Worm (Caenorhabditis elegans) whole organism, L4 larva: ENCODE measurements around the gene spp-5.

Source experiments
- D1046.2 ChIP-seq: fragments of 200-800 bp; sonication (Bioruptor generic); IDR thresholded peaks from 2 replicates; pipeline ENCODE4 v1.3.6; 2022; ENCODE audit warnings: missing genetic modification characterization, missing compliant biosample characterization
- F10B5.3 ChIP-seq: sonication (generic microtip); optimal IDR thresholded peaks from 2 replicates; lab custom pipeline; 2016; ENCODE audit warnings: mild to moderate bottlenecking, missing genetic modification characterization, missing compliant biosample characterization
- F37D6.2 ChIP-seq: sonication (generic microtip); optimal IDR thresholded peaks from 2 replicates; lab custom pipeline; 2016; ENCODE audit warnings: mild to moderate bottlenecking, missing genetic modification characterization, missing compliant biosample characterization
- F44E2.7 ChIP-seq: fragments of 200-800 bp; sonication (Bioruptor generic); IDR thresholded peaks from 2 replicates; pipeline ENCODE4 v2.1.2; 2022; ENCODE audit warnings: missing genetic modification characterization, missing compliant biosample characterization
- F49E8.2 ChIP-seq: sonication (generic microtip); optimal IDR thresholded peaks from 2 replicates; lab custom pipeline; 2016; ENCODE audit warnings: missing compliant biosample characterization, mild to moderate bottlenecking, missing genetic modification characterization, borderline replicate concordance
- Y48G9A.11 ChIP-seq: fragments of 200-800 bp; sonication (Bioruptor generic); IDR thresholded peaks from 2 replicates; pipeline ENCODE4 v1.3.6; 2022; ENCODE audit warnings: missing genetic modification reagents, missing genetic modification characterization, missing compliant biosample characterization
- ama-1 ChIP-seq: fragments of 150-350 bp; optimal IDR thresholded peaks from 2 replicates; lab custom pipeline; 2014; ENCODE audit warnings: inconsistent platforms, mixed read lengths
- arid-1 ChIP-seq: fragments of 200-800 bp; sonication (Bioruptor generic); conservative IDR thresholded peaks from 2 replicates; pipeline ENCODE4 v1.3.6; 2022; ENCODE audit warnings: missing genetic modification reagents, missing genetic modification characterization, missing compliant biosample characterization
- ceh-20 ChIP-seq: fragments of 200-800 bp; sonication (Bioruptor generic); IDR thresholded peaks from 2 replicates; pipeline ENCODE4 v1.3.6; 2022; ENCODE audit warnings: missing genetic modification reagents, missing genetic modification characterization, missing compliant biosample characterization
- ceh-28 ChIP-seq: fragments of 150-350 bp; optimal IDR thresholded peaks from 2 replicates; lab custom pipeline; 2014; ENCODE audit warnings: missing biosample characterization, missing genetic modification reagents, missing genetic modification characterization
- ceh-32 ChIP-seq: sonication (generic microtip); optimal IDR thresholded peaks from 2 replicates; lab custom pipeline; 2016; ENCODE audit warnings: mild to moderate bottlenecking, missing genetic modification characterization, missing compliant biosample characterization; ENCODE audit not compliant: poor library complexity
- ceh-44 ChIP-seq: fragments of 200-800 bp; sonication (Bioruptor generic); IDR thresholded peaks from 2 replicates; pipeline ENCODE4 v1.3.6; 2022; ENCODE audit warnings: missing genetic modification reagents, missing genetic modification characterization, missing compliant biosample characterization
- ces-1 ChIP-seq: fragments of 150-350 bp; sonication (generic microtip); optimal IDR thresholded peaks from 4 replicates; lab custom pipeline; 2014; ENCODE audit warnings: missing biosample characterization, missing genetic modification reagents, missing genetic modification characterization
- cey-2 ChIP-seq: sonication (generic microtip); optimal IDR thresholded peaks from 3 replicates; lab custom pipeline; 2017; ENCODE audit warnings: missing genetic modification characterization, mild to moderate bottlenecking, missing compliant biosample characterization, antibody characterized with exemption, borderline replicate concordance; ENCODE audit not compliant: insufficient read depth
- ctbp-1 ChIP-seq: fragments of 200-800 bp; sonication (Bioruptor generic); IDR thresholded peaks from 2 replicates; pipeline ENCODE4 v1.3.6; 2022; ENCODE audit warnings: missing genetic modification reagents, missing genetic modification characterization, missing compliant biosample characterization
- dmd-6 ChIP-seq: fragments of 200-800 bp; sonication (Bioruptor generic); IDR thresholded peaks from 2 replicates; pipeline ENCODE4 v1.3.6; 2022; ENCODE audit warnings: missing genetic modification reagents, missing genetic modification characterization, missing compliant biosample characterization
- dmd-8 ChIP-seq: fragments of 200-800 bp; sonication (Bioruptor generic); IDR thresholded peaks from 2 replicates; pipeline ENCODE4 v1.3.6; 2022; ENCODE audit warnings: missing genetic modification characterization, missing compliant biosample characterization
- duxl-1 ChIP-seq: sonication (generic microtip); optimal IDR thresholded peaks from 2 replicates; lab custom pipeline; 2016; ENCODE audit warnings: mild to moderate bottlenecking, missing genetic modification characterization, moderate library complexity, missing compliant biosample characterization; ENCODE audit not compliant: poor library complexity
- dve-1 ChIP-seq: sonication (generic microtip); optimal IDR thresholded peaks from 2 replicates; lab custom pipeline; 2017; ENCODE audit warnings: antibody characterized with exemption, mild to moderate bottlenecking, missing genetic modification characterization, missing compliant biosample characterization; ENCODE audit not compliant: insufficient read depth
- egl-43 ChIP-seq: fragments of 200-800 bp; sonication (Bioruptor generic); IDR thresholded peaks from 2 replicates; pipeline ENCODE4 v1.3.6; 2022; ENCODE audit warnings: missing genetic modification reagents, missing genetic modification characterization, missing compliant biosample characterization
- gei-8 ChIP-seq: fragments of 200-800 bp; sonication (Bioruptor generic); optimal IDR thresholded peaks from 2 replicates; lab custom pipeline; 2018; ENCODE audit warnings: mild to moderate bottlenecking, missing genetic modification characterization, missing compliant biosample characterization
- hif-1 ChIP-seq, 2 experiments: sonication (generic microtip); optimal IDR thresholded peaks; 2 replicates each; lab custom pipeline; 2016 to 2017; ENCODE audit warnings: missing compliant biosample characterization in 2 of 2, missing genetic modification characterization in 2 of 2, missing genetic modification reagents in 2 of 2, missing genotype in 2 of 2, mild to moderate bottlenecking in 1 of 2
- hlh-11 ChIP-seq: fragments of 200-800 bp; sonication (Bioruptor generic); optimal IDR thresholded peaks from 2 replicates; lab custom pipeline; 2018; ENCODE audit warnings: mild to moderate bottlenecking, missing genetic modification characterization, missing compliant biosample characterization
- hlh-30 ChIP-seq: sonication (generic microtip); optimal IDR thresholded peaks from 2 replicates; lab custom pipeline; 2017; ENCODE audit warnings: antibody characterized with exemption, mild to moderate bottlenecking, missing genetic modification characterization, missing compliant biosample characterization; ENCODE audit not compliant: insufficient read depth
- hmg-1.1 ChIP-seq: fragments of 200-800 bp; sonication (Bioruptor generic); IDR thresholded peaks from 2 replicates; pipeline ENCODE4 v1.3.6; 2022; ENCODE audit warnings: missing genetic modification reagents, missing genetic modification characterization, missing compliant biosample characterization
- lin-13 ChIP-seq: fragments of 150-350 bp; optimal IDR thresholded peaks from 2 replicates; lab custom pipeline; 2014; ENCODE audit warnings: missing biosample characterization, missing genetic modification reagents, missing genetic modification characterization
- lin-39 ChIP-seq: fragments of 150-350 bp; optimal IDR thresholded peaks from 2 replicates; lab custom pipeline; 2014; ENCODE audit warnings: missing biosample characterization, missing genetic modification reagents, missing genetic modification characterization
- madf-9 ChIP-seq: fragments of 200-800 bp; sonication (Bioruptor generic); conservative IDR thresholded peaks from 2 replicates; pipeline ENCODE4 v1.3.6; 2022; ENCODE audit warnings: missing genetic modification reagents, missing genetic modification characterization, missing compliant biosample characterization
- mdl-1 ChIP-seq, 2 experiments: fragments of 150-350 bp in 1 of 2; sonication (generic microtip) in 1 of 2; optimal IDR thresholded peaks; 2 replicates each; lab custom pipeline; 2014 to 2017; ENCODE audit warnings: missing biosample characterization in 2 of 2, missing genetic modification characterization in 2 of 2
- mep-1 ChIP-seq: fragments of 150-350 bp; sonication (generic microtip); optimal IDR thresholded peaks from 3 replicates; lab custom pipeline; 2014; ENCODE audit warnings: missing biosample characterization, missing genetic modification characterization
- mxl-2 ChIP-seq: fragments of 200-800 bp; sonication (Bioruptor generic); conservative IDR thresholded peaks from 2 replicates; pipeline ENCODE4 v1.3.6; 2022; ENCODE audit warnings: missing genetic modification reagents, missing genetic modification characterization, missing compliant biosample characterization
- nhr-237 ChIP-seq: sonication (generic microtip); optimal IDR thresholded peaks from 2 replicates; lab custom pipeline; 2017; ENCODE audit warnings: missing biosample characterization, missing genetic modification characterization
- nhr-41 ChIP-seq: fragments of 200-800 bp; sonication (Bioruptor generic); IDR thresholded peaks from 2 replicates; pipeline ENCODE4 v1.3.6; 2022; ENCODE audit warnings: missing genetic modification reagents, missing genetic modification characterization, missing compliant biosample characterization
- nhr-42 ChIP-seq: fragments of 200-800 bp; sonication (Bioruptor generic); IDR thresholded peaks from 2 replicates; pipeline ENCODE4 v1.3.6; 2022; ENCODE audit warnings: missing genetic modification characterization, missing compliant biosample characterization
- nhr-48 ChIP-seq: sonication (generic microtip); optimal IDR thresholded peaks from 2 replicates; lab custom pipeline; 2016; ENCODE audit warnings: mild to moderate bottlenecking, missing genetic modification characterization, missing compliant biosample characterization
- nhr-6 ChIP-seq: fragments of 150-350 bp; optimal IDR thresholded peaks from 2 replicates; lab custom pipeline; 2014; ENCODE audit warnings: missing biosample characterization, missing genetic modification characterization
- php-3 ChIP-seq: fragments of 200-800 bp; sonication (Bioruptor generic); IDR thresholded peaks from 2 replicates; pipeline ENCODE4 v1.3.6; 2022; ENCODE audit warnings: missing genetic modification reagents, missing genetic modification characterization, missing compliant biosample characterization
- saeg-2 ChIP-seq: fragments of 200-800 bp; sonication (Bioruptor generic); IDR thresholded peaks from 2 replicates; pipeline ENCODE4 v1.3.6; 2022; ENCODE audit warnings: missing genetic modification reagents, missing genetic modification characterization, missing compliant biosample characterization
- set-16 ChIP-seq: fragments of 200-800 bp; sonication (Bioruptor generic); IDR thresholded peaks from 2 replicates; pipeline ENCODE4 v1.3.6; 2022; ENCODE audit warnings: missing genetic modification reagents, missing genetic modification characterization, missing compliant biosample characterization
- skn-1 ChIP-seq: fragments of 150-350 bp; optimal IDR thresholded peaks from 2 replicates; lab custom pipeline; 2014; ENCODE audit warnings: missing biosample characterization, missing genetic modification characterization
- snpc-4 ChIP-seq: fragments of 150-350 bp; optimal IDR thresholded peaks from 2 replicates; lab custom pipeline; 2014; ENCODE audit warnings: missing biosample characterization, missing genetic modification characterization
- spr-1 ChIP-seq: sonication (generic microtip); optimal IDR thresholded peaks from 2 replicates; lab custom pipeline; 2016; ENCODE audit warnings: mild to moderate bottlenecking, missing genetic modification characterization, missing compliant biosample characterization
- spr-3 ChIP-seq: fragments of 200-800 bp; sonication (Bioruptor generic); optimal IDR thresholded peaks from 2 replicates; lab custom pipeline; 2018; ENCODE audit warnings: mild to moderate bottlenecking, missing genetic modification characterization, missing compliant biosample characterization
- tag-97 ChIP-seq: fragments of 200-800 bp; sonication (Bioruptor generic); IDR thresholded peaks from 2 replicates; pipeline ENCODE4 v1.3.6; 2022; ENCODE audit warnings: missing genetic modification characterization, missing compliant biosample characterization
- tra-1 ChIP-seq: fragments of 200-800 bp; sonication (Bioruptor generic); IDR thresholded peaks from 2 replicates; pipeline ENCODE4 v1.3.6; 2022; ENCODE audit warnings: missing genetic modification reagents, missing genetic modification characterization, missing compliant biosample characterization
- unc-130 ChIP-seq: sonication (generic microtip); optimal IDR thresholded peaks from 2 replicates; lab custom pipeline; 2016; ENCODE audit warnings: missing genetic modification reagents, missing genetic modification characterization, missing compliant biosample characterization
- unc-62 ChIP-seq, 3 experiments: fragments of 150-350 bp in 1 of 3; sonication (generic microtip); optimal IDR thresholded peaks in 2 of 3; peaks in 1 of 3; 1 replicate in 1 of 3; 2 replicates in 2 of 3; lab custom pipeline; 2014 to 2017; ENCODE audit warnings: missing biosample characterization in 3 of 3, missing genetic modification characterization in 3 of 3, missing genetic modification reagents in 3 of 3, missing genotype in 1 of 3
- ztf-11 ChIP-seq: fragments of 150-350 bp; optimal IDR thresholded peaks from 2 replicates; lab custom pipeline; 2014; ENCODE audit warnings: missing biosample characterization, missing genetic modification characterization
- ztf-7 ChIP-seq: fragments of 150-350 bp; optimal IDR thresholded peaks from 2 replicates; lab custom pipeline; 2014; ENCODE audit warnings: missing biosample characterization, missing genetic modification characterization

Gene spp-5

ce11 chrX:7334302-7334724, 14.2 kb upstream of the spp-5 start, which contains the start of gene epg-7 (continued):
- peak; percentile 37 for TF ChIP-seq spr-3
- TF ChIP-seq set-16 (GFP tag; lab: Robert Waterston, UW): peak; percentile 79
- TF ChIP-seq nhr-237 (tag; lab: Kevin White, UChicago): no peak
- no peak for TF ChIP-seq unc-130 (GFP tag; lab: Kevin White, UChicago)
- peak; percentile 94 for TF ChIP-seq ceh-20 (GFP tag; lab: Robert Waterston, UW)
- TF ChIP-seq Y48G9A.11 (GFP tag; lab: Robert Waterston, UW): no peak
- peak; percentile 22 for TF ChIP-seq F10B5.3
- TF ChIP-seq nhr-41: no peak
- peak; percentile 95 for TF ChIP-seq hmg-1.1 (GFP tag; lab: Robert Waterston, UW)
- TF ChIP-seq F49E8.2: no peak
- TF ChIP-seq ceh-28 (tag; lab: Kevin White, UChicago): peak; percentile 21
- peak; percentile 69 for TF ChIP-seq php-3 (GFP tag; lab: Robert Waterston, UW)
- TF ChIP-seq madf-9 (GFP tag; lab: Robert Waterston, UW): peak; percentile 67
- TF ChIP-seq egl-43: peak; percentile 91
- TF ChIP-seq dmd-8 (GFP tag; lab: Robert Waterston, UW): peak; percentile 31; the same call in 1 of the 2 replicates
- TF ChIP-seq mxl-2 (GFP tag; lab: Robert Waterston, UW): peak; percentile 72
- no peak for TF ChIP-seq F44E2.7 (GFP tag; lab: Robert Waterston, UW)
- TF ChIP-seq ceh-32 (tag; lab: Kevin White, UChicago): peak; percentile 63
- TF ChIP-seq ces-1 (GFP tag; lab: Kevin White, UChicago): peak; percentile 55
- TF ChIP-seq saeg-2 (GFP tag; lab: Robert Waterston, UW): peak; percentile 79
- TF ChIP-seq snpc-4: no peak
- peak; percentile 80 to 96 for TF ChIP-seq mdl-1 (tag; optimal IDR thresholded peaks at IDR 0.05; lab: Kevin White, UChicago)
- peak; percentile 23 to 86 for TF ChIP-seq hif-1 (tag; optimal IDR thresholded peaks at IDR 0.05; lab: Kevin White, UChicago)
- peak; percentile 96 for TF ChIP-seq mep-1
- peak; percentile 100 for TF ChIP-seq hlh-30 (tag; lab: Kevin White, UChicago)
- peak; percentile 24 for TF ChIP-seq ama-1 (lab: Kevin White, UChicago)
- TF ChIP-seq ztf-7 (tag; lab: Kevin White, UChicago): peak; percentile 87
- TF ChIP-seq D1046.2 (GFP tag; lab: Robert Waterston, UW): no peak
- TF ChIP-seq ztf-11: no peak
- peak in 1 of 2 experiments; percentile 100 for TF ChIP-seq unc-62 (GFP tag; optimal IDR thresholded peaks at IDR 0.05 in 1 of 2; lab: Kevin White, UChicago)
- no peak for TF ChIP-seq unc-62 (tag; optimal IDR thresholded peaks at IDR 0.05; lab: Kevin White, UChicago)
- TF ChIP-seq hlh-11 (tag; lab: Kevin White, UChicago): peak; percentile 97
- peak; percentile 84 for TF ChIP-seq duxl-1 (tag; lab: Kevin White, UChicago)
- no peak for TF ChIP-seq lin-39 (tag; lab: Kevin White, UChicago)
- TF ChIP-seq nhr-6 (tag; lab: Kevin White, UChicago): peak; percentile 86
- peak; percentile 86 for TF ChIP-seq nhr-42 (GFP tag; lab: Robert Waterston, UW)
- TF ChIP-seq arid-1 (GFP tag; lab: Robert Waterston, UW): peak; percentile 85
- TF ChIP-seq dmd-6 (GFP tag; lab: Robert Waterston, UW): peak; percentile 93
- TF ChIP-seq tag-97 (GFP tag; lab: Robert Waterston, UW): no peak
- 0 out of 2 replicates have a peak, but pooled peaks have one; percentile 24 for TF ChIP-seq ceh-44 (GFP tag; lab: Robert Waterston, UW)
- peak; percentile 88 for TF ChIP-seq F37D6.2 (tag; lab: Kevin White, UChicago)
- no peak for TF ChIP-seq cey-2 (tag; lab: Kevin White, UChicago)
- TF ChIP-seq nhr-48 (tag; lab: Kevin White, UChicago): peak; percentile 88
- no peak for TF ChIP-seq skn-1
- TF ChIP-seq gei-8 (GFP tag; lab: Kevin White, UChicago): peak; percentile 55
- peak; percentile 96 for TF ChIP-seq dve-1 (tag; lab: Kevin White, UChicago)
- peak; percentile 79 for TF ChIP-seq spr-1
- TF ChIP-seq ctbp-1 (GFP tag; lab: Robert Waterston, UW): peak; percentile 95
- peak; percentile 91 for TF ChIP-seq lin-13 (GFP tag; lab: Kevin White, UChicago)
- peak; percentile 84 for TF ChIP-seq tra-1 (GFP tag; lab: Robert Waterston, UW)
